Fruit fly (Drosophila melanogaster) whole organism, embryonic: ENCODE results near the gene rdog.

Experiments used
- Ada2b ChIP-seq: fragments of 200-800 bp; sonication (Bioruptor generic); IDR thresholded peaks from 2 replicates; pipeline ENCODE4 v1.3.6; 2022; ENCODE audit warnings: missing biosample characterization, missing genetic modification characterization
- Antp ChIP-seq: fragments of 200-800 bp; sonication (Bioruptor generic); optimal IDR thresholded peaks from 3 replicates; lab custom pipeline; 2016; ENCODE audit warnings: missing biosample characterization, missing genetic modification characterization
- Bgb ChIP-seq: fragments of 200-800 bp; sonication (Bioruptor generic); IDR thresholded peaks from 2 replicates; pipeline ENCODE4 v1.3.6; 2022; ENCODE audit warnings: missing biosample characterization, missing genetic modification characterization; ENCODE audit not compliant: partially characterized antibody
- Blimp-1 ChIP-seq: fragments of 200-800 bp; sonication (Bioruptor generic); optimal IDR thresholded peaks from 3 replicates; lab custom pipeline; 2018; ENCODE audit warnings: missing biosample characterization, missing genetic modification characterization, mild to moderate bottlenecking, moderate library complexity, missing genetic modification reagents
- C15 ChIP-seq: fragments of 200-800 bp; sonication (Bioruptor generic); IDR thresholded peaks from 3 replicates; pipeline ENCODE4 v1.3.6; 2022; ENCODE audit warnings: missing biosample characterization, missing genetic modification characterization
- CG10543 ChIP-seq: fragments of 200-800 bp; sonication (Bioruptor generic); optimal IDR thresholded peaks from 3 replicates; lab custom pipeline; 2017; ENCODE audit warnings: missing biosample characterization, mild to moderate bottlenecking, missing genetic modification characterization, moderate library complexity
- CG12391 ChIP-seq: fragments of 200-800 bp; sonication (Bioruptor generic); optimal IDR thresholded peaks from 3 replicates; lab custom pipeline; 2018; ENCODE audit warnings: missing biosample characterization, mild to moderate bottlenecking, missing genetic modification characterization, moderate library complexity
- CG12769 ChIP-seq: fragments of 200-800 bp; sonication (Bioruptor generic); optimal IDR thresholded peaks from 2 replicates; lab custom pipeline; 2019; ENCODE audit warnings: missing biosample characterization, mild to moderate bottlenecking, missing genetic modification characterization, moderate library complexity
- CG13123 ChIP-seq: fragments of 200-800 bp; sonication (Bioruptor generic); optimal IDR thresholded peaks from 2 replicates; lab custom pipeline; 2016; ENCODE audit warnings: missing biosample characterization, missing genetic modification characterization
- CG14667 ChIP-seq: fragments of 200-800 bp; sonication (Bioruptor generic); IDR thresholded peaks from 2 replicates; pipeline ENCODE4 v1.3.6; 2022; ENCODE audit warnings: missing biosample characterization, missing genetic modification characterization
- CG16779 ChIP-seq: fragments of 200-800 bp; sonication (Bioruptor generic); IDR thresholded peaks from 2 replicates; pipeline ENCODE4 v1.3.6; 2022; ENCODE audit warnings: missing biosample characterization, missing genetic modification characterization
- CG17829 ChIP-seq: fragments of 200-800 bp; optimal IDR thresholded peaks from 2 replicates; lab custom pipeline; 2019; ENCODE audit warnings: missing biosample characterization, mild to moderate bottlenecking, missing genetic modification characterization, moderate library complexity
- CG2199 ChIP-seq: fragments of 200-800 bp; sonication (Bioruptor generic); IDR thresholded peaks from 3 replicates; pipeline ENCODE4 v1.3.6; 2022; ENCODE audit warnings: missing biosample characterization, missing genetic modification characterization
- CG3726 ChIP-seq: fragments of 200-800 bp; sonication (Bioruptor generic); IDR thresholded peaks from 3 replicates; pipeline ENCODE4, ENCODE4 v1.3.6; 2022; ENCODE audit warnings: missing biosample characterization, missing genetic modification characterization
- CG5953 ChIP-seq: fragments of 200-800 bp; sonication (Bioruptor generic); IDR thresholded peaks from 2 replicates; pipeline ENCODE4 v1.3.6; 2022; ENCODE audit warnings: missing biosample characterization, missing genetic modification characterization
- CG6272 ChIP-seq: fragments of 200-800 bp; sonication (Bioruptor generic); IDR thresholded peaks from 2 replicates; pipeline ENCODE4 v1.3.6; 2022; ENCODE audit warnings: missing biosample characterization, missing genetic modification characterization
- CG6791 ChIP-seq: fragments of 200-800 bp; sonication (Bioruptor generic); IDR thresholded peaks from 3 replicates; pipeline ENCODE4 v1.3.6; 2022; ENCODE audit warnings: missing biosample characterization, missing genetic modification characterization; ENCODE audit not compliant: partially characterized antibody
- CG6813 ChIP-seq: fragments of 200-800 bp; sonication (Bioruptor generic); optimal IDR thresholded peaks from 2 replicates; lab custom pipeline; 2017; ENCODE audit warnings: missing biosample characterization, missing genetic modification characterization, mild to moderate bottlenecking, moderate library complexity, missing genetic modification reagents
- CG7786 ChIP-seq: fragments of 200-800 bp; sonication (Bioruptor generic); optimal IDR thresholded peaks from 2 replicates; lab custom pipeline; 2016; ENCODE audit warnings: missing biosample characterization, missing genetic modification characterization
- CG7963 ChIP-seq: fragments of 200-800 bp; sonication (Bioruptor generic); IDR thresholded peaks from 3 replicates; pipeline ENCODE4 v1.3.6; 2022; ENCODE audit warnings: missing biosample characterization, missing genetic modification characterization; ENCODE audit not compliant: partially characterized antibody
- CG8944 ChIP-seq: fragments of 200-800 bp; sonication (Bioruptor generic); optimal IDR thresholded peaks from 3 replicates; lab custom pipeline; 2016; ENCODE audit warnings: missing biosample characterization, missing genetic modification characterization
- Dref ChIP-seq: fragments of 200-800 bp; sonication (Bioruptor generic); IDR thresholded peaks from 2 replicates; pipeline ENCODE4 v1.3.6; 2022; ENCODE audit warnings: missing biosample characterization, missing genetic modification characterization
- Hr3 ChIP-seq: fragments of 200-800 bp; sonication (Bioruptor generic); optimal IDR thresholded peaks from 3 replicates; lab custom pipeline; 2016; ENCODE audit warnings: missing biosample characterization, missing genetic modification characterization
- Oaz ChIP-seq: fragments of 200-800 bp; sonication (Bioruptor generic); IDR thresholded peaks from 2 replicates; pipeline ENCODE4 v1.3.6; 2022; ENCODE audit warnings: missing biosample characterization, missing genetic modification characterization
- Side ChIP-seq: fragments of 200-800 bp; sonication (Bioruptor generic); optimal IDR thresholded peaks from 2 replicates; lab custom pipeline; 2016; ENCODE audit warnings: missing biosample characterization, missing genetic modification characterization
- Sry-β ChIP-seq: fragments of 200-800 bp; sonication (Bioruptor generic); optimal IDR thresholded peaks from 2 replicates; lab custom pipeline; 2018; ENCODE audit warnings: missing biosample characterization, mild to moderate bottlenecking, missing genetic modification characterization, moderate library complexity
- TFAM ChIP-seq: fragments of 200-800 bp; sonication (Bioruptor generic); optimal IDR thresholded peaks from 2 replicates; lab custom pipeline; 2017; ENCODE audit warnings: missing biosample characterization, missing genetic modification characterization, inconsistent platforms
- aop ChIP-seq: fragments of 200-800 bp; sonication (Bioruptor generic); IDR thresholded peaks from 2 replicates; pipeline ENCODE4 v1.3.6; 2022; ENCODE audit warnings: missing biosample characterization, missing genetic modification characterization
- bcd ChIP-seq: fragments of 200-800 bp; sonication (Bioruptor generic); optimal IDR thresholded peaks from 2 replicates; lab custom pipeline; 2017; ENCODE audit warnings: missing biosample characterization, mild to moderate bottlenecking, missing genetic modification characterization
- bigmax ChIP-seq: fragments of 200-800 bp; sonication (Bioruptor generic); optimal IDR thresholded peaks from 2 replicates; lab custom pipeline; 2018; ENCODE audit warnings: missing biosample characterization, mild to moderate bottlenecking, missing genetic modification characterization
- cg ChIP-seq: fragments of 200-800 bp; sonication (Bioruptor generic); optimal IDR thresholded peaks from 3 replicates; lab custom pipeline; 2019; ENCODE audit warnings: missing biosample characterization, mild to moderate bottlenecking, missing genetic modification characterization, moderate library complexity
- dmrt99B ChIP-seq: fragments of 200-800 bp; sonication (Bioruptor generic); optimal IDR thresholded peaks from 2 replicates; lab custom pipeline; 2018; ENCODE audit warnings: missing biosample characterization, mild to moderate bottlenecking, missing genetic modification characterization, moderate library complexity
- ewg ChIP-seq: fragments of 200-800 bp; sonication (Bioruptor generic); optimal IDR thresholded peaks from 3 replicates; lab custom pipeline; 2017; ENCODE audit warnings: mild to moderate bottlenecking, missing biosample characterization, missing genetic modification reagents, missing genetic modification characterization
- fd102C ChIP-seq: fragments of 200-800 bp; sonication (Bioruptor generic); optimal IDR thresholded peaks from 2 replicates; lab custom pipeline; 2018; ENCODE audit warnings: missing biosample characterization, mild to moderate bottlenecking, missing genetic modification characterization, moderate library complexity
- gcm2 ChIP-seq: fragments of 200-800 bp; sonication (Bioruptor generic); optimal IDR thresholded peaks from 2 replicates; lab custom pipeline; 2016; ENCODE audit warnings: missing biosample characterization, missing genetic modification characterization
- h ChIP-seq: fragments of >200 bp; optimal IDR thresholded peaks from 2 replicates; lab custom pipeline; 2017
- hkb ChIP-seq, 2 experiments: fragments of 200-800 bp in 1 of 2; fragments of >200 bp in 1 of 2; sonication (Bioruptor generic) in 1 of 2; IDR thresholded peaks in 1 of 2; optimal IDR thresholded peaks in 1 of 2; 2 replicates each; pipeline versions ENCODE4 v1.3.6 to Lab custom; 2017 to 2022; ENCODE audit warnings: missing biosample characterization in 1 of 2, missing genetic modification characterization in 1 of 2
- knrl ChIP-seq: fragments of 200-800 bp; sonication (Bioruptor generic); IDR thresholded peaks from 3 replicates; pipeline ENCODE4 v1.3.6; 2022; ENCODE audit warnings: missing biosample characterization, missing genetic modification characterization; ENCODE audit not compliant: partially characterized antibody
- oc ChIP-seq: fragments of 200-800 bp; sonication (Bioruptor generic); optimal IDR thresholded peaks from 2 replicates; lab custom pipeline; 2018; ENCODE audit warnings: missing biosample characterization, mild to moderate bottlenecking, missing genetic modification characterization, moderate library complexity
- odd ChIP-seq: fragments of 200-800 bp; sonication (Bioruptor generic); optimal IDR thresholded peaks from 2 replicates; lab custom pipeline; 2017; ENCODE audit warnings: missing biosample characterization, mild to moderate bottlenecking, missing genetic modification characterization
- pnt ChIP-seq: fragments of 200-800 bp; sonication (Bioruptor generic); optimal IDR thresholded peaks from 3 replicates; lab custom pipeline; 2016; ENCODE audit warnings: missing biosample characterization, missing genetic modification characterization
- row ChIP-seq: fragments of 200-800 bp; sonication (Bioruptor generic); IDR thresholded peaks from 3 replicates; pipeline ENCODE4 v1.3.6; 2022; ENCODE audit warnings: missing biosample characterization, missing genetic modification characterization
- sc ChIP-seq, 3 experiments: fragments of >200 bp in 2 of 3; fragments of 200-800 bp in 1 of 3; sonication (Bioruptor generic) in 1 of 3; optimal IDR thresholded peaks; 2 replicates in 2 of 3; 3 replicates in 1 of 3; lab custom pipeline; 2017; ENCODE audit warnings: mild to moderate bottlenecking in 1 of 3, missing biosample characterization in 1 of 3, missing genetic modification characterization in 1 of 3, missing genetic modification reagents in 1 of 3
- sens-2 ChIP-seq: fragments of 200-800 bp; sonication (Bioruptor generic); IDR thresholded peaks from 2 replicates; pipeline ENCODE4 v1.3.6; 2022; ENCODE audit warnings: missing biosample characterization, missing genetic modification characterization
- sim ChIP-seq: fragments of 200-800 bp; sonication (Bioruptor generic); IDR thresholded peaks from 2 replicates; pipeline ENCODE4 v1.3.6; 2022; ENCODE audit warnings: missing biosample characterization, missing genetic modification characterization
- sisA ChIP-seq: fragments of 200-800 bp; sonication (Bioruptor generic); IDR thresholded peaks from 2 replicates; pipeline ENCODE4 v1.3.6; 2022; ENCODE audit warnings: missing biosample characterization, missing genetic modification characterization
- so ChIP-seq: fragments of 200-800 bp; sonication (Bioruptor generic); IDR thresholded peaks from 3 replicates; pipeline ENCODE4 v1.3.6; 2022; ENCODE audit warnings: missing biosample characterization, missing genetic modification characterization
- stc ChIP-seq: fragments of 200-800 bp; sonication (Bioruptor generic); IDR thresholded peaks from 2 replicates; pipeline ENCODE4 v1.3.6; 2022; ENCODE audit warnings: missing biosample characterization, missing genetic modification characterization
- usp ChIP-seq: fragments of >200 bp; optimal IDR thresholded peaks from 2 replicates; lab custom pipeline; 2017; ENCODE audit warnings: missing biosample characterization, missing genetic modification characterization
- zen2 ChIP-seq: fragments of 200-800 bp; sonication (Bioruptor generic); IDR thresholded peaks from 3 replicates; pipeline ENCODE4 v1.3.6; 2022; ENCODE audit warnings: missing biosample characterization, missing genetic modification characterization; ENCODE audit not compliant: partially characterized antibody

rdog gene

dm6 chr3R:29124128-29124527, 33.8 kb upstream of the rdog start (continued):
- peak; percentile 61 for TF ChIP-seq CG12391 (tag; lab: Kevin White, UChicago)
- TF ChIP-seq CG17829 (tag; lab: Kevin White, UChicago), result peak; percentile 56
- TF ChIP-seq gcm2 (GFP tag; lab: Kevin White, UChicago), result no peak
- TF ChIP-seq cg (GFP tag; lab: Kevin White, UChicago), result no peak
- TF ChIP-seq C15 (GFP tag; lab: Robert Waterston, UW), result no peak
- peak; percentile 41; the same call in 1 of the 2 replicates for TF ChIP-seq CG5953
- no peak for TF ChIP-seq zen2 (GFP tag; lab: Robert Waterston, UW)
- TF ChIP-seq pnt (GFP tag; lab: Kevin White, UChicago), result peak; percentile 78
- TF ChIP-seq odd (GFP tag; lab: Kevin White, UChicago), result no peak
- TF ChIP-seq ewg (GFP tag; lab: Kevin White, UChicago), result peak; percentile 42
- peak; percentile 29; the same call in 1 of the 2 replicates for TF ChIP-seq Oaz
- no peak for TF ChIP-seq CG7963 (GFP tag; lab: Robert Waterston, UW)
- no peak for TF ChIP-seq CG6791 (GFP tag; lab: Robert Waterston, UW)
- peak; percentile 72 for TF ChIP-seq stc (GFP tag; lab: Robert Waterston, UW)
- no peak for TF ChIP-seq Bgb (GFP tag; lab: Robert Waterston, UW)
- peak; percentile 79 for TF ChIP-seq CG12769
- no peak for TF ChIP-seq sc (optimal IDR thresholded peaks at IDR 0.05; lab: Kevin White, UChicago)
- TF ChIP-seq sc (GFP tag; optimal IDR thresholded peaks at IDR 0.05; lab: Kevin White, UChicago), result peak; percentile 28
- peak; percentile 80 for TF ChIP-seq Side (GFP tag; lab: Kevin White, UChicago)
- TF ChIP-seq sisA (GFP tag; lab: Robert Waterston, UW), result peak; percentile 79
- TF ChIP-seq so (GFP tag; lab: Robert Waterston, UW), result peak; percentile 44; the same call in 1 of the 3 replicates
- TF ChIP-seq dmrt99B, result no peak
- peak; percentile 72 for TF ChIP-seq CG14667 (GFP tag; lab: Robert Waterston, UW)
- peak; percentile 11 for TF ChIP-seq CG10543 (GFP tag; lab: Kevin White, UChicago)
- TF ChIP-seq Blimp-1 (GFP tag; lab: Kevin White, UChicago), result no peak
- peak; percentile 51 for TF ChIP-seq CG6272 (GFP tag; lab: Robert Waterston, UW)
- TF ChIP-seq h (lab: Kevin White, UChicago), result no peak
- TF ChIP-seq CG2199 (GFP tag; lab: Robert Waterston, UW), result no peak
- TF ChIP-seq fd102C (GFP tag; lab: Kevin White, UChicago), result no peak
- peak; percentile 38 for TF ChIP-seq CG6813 (GFP tag; lab: Kevin White, UChicago)
- TF ChIP-seq CG7786, result peak; percentile 69
- TF ChIP-seq Dref (GFP tag; lab: Robert Waterston, UW), result no peak
- no peak for TF ChIP-seq sim (GFP tag; lab: Robert Waterston, UW)
- TF ChIP-seq knrl, result no peak
- TF ChIP-seq CG8944, result no peak
- TF ChIP-seq usp, result no peak
- TF ChIP-seq bigmax (GFP tag; lab: Kevin White, UChicago), result no peak
- TF ChIP-seq bcd (GFP tag; lab: Kevin White, UChicago), result peak; percentile 49
- TF ChIP-seq CG3726 (GFP tag; lab: Robert Waterston, UW), result 0 out of 3 replicates have a peak, but pooled peaks have one; percentile 56
- no peak for TF ChIP-seq hkb (optimal IDR thresholded peaks at IDR 0.05; lab: Kevin White, UChicago)
- peak; percentile 67 for TF ChIP-seq hkb (GFP tag; IDR thresholded peaks at IDR 0.05; lab: Robert Waterston, UW)
- peak; percentile 81 for TF ChIP-seq Antp (GFP tag; lab: Kevin White, UChicago)
- no peak for TF ChIP-seq aop (GFP tag; lab: Robert Waterston, UW)
- peak; percentile 58; the same call in 1 of the 2 replicates for TF ChIP-seq Ada2b (GFP tag; lab: Robert Waterston, UW)
- peak; percentile 47; the same call in 1 of the 2 replicates for TF ChIP-seq sens-2 (GFP tag; lab: Robert Waterston, UW)
- TF ChIP-seq CG16779 (GFP tag; lab: Robert Waterston, UW), result no peak
- peak; percentile 39 for TF ChIP-seq Hr3 (GFP tag; lab: Kevin White, UChicago)
- peak; percentile 36 for TF ChIP-seq CG13123 (GFP tag; lab: Kevin White, UChicago)
- no peak for TF ChIP-seq oc (tag; lab: Kevin White, UChicago)
- no peak for TF ChIP-seq TFAM (GFP tag; lab: Kevin White, UChicago)
- TF ChIP-seq row (GFP tag; lab: Robert Waterston, UW), result peak; percentile 77
- no peak for TF ChIP-seq Sry-β (GFP tag; lab: Kevin White, UChicago)
